Worm (Caenorhabditis elegans) whole organism, early embryonic: ENCODE data around the gene C34C12.2.

Experiments used
- B0310.2 ChIP-seq: sonication (generic microtip); optimal IDR thresholded peaks from 2 replicates; lab custom pipeline; 2016; ENCODE audit warnings: mild to moderate bottlenecking, missing genetic modification characterization, missing compliant biosample characterization
- F13C5.2 ChIP-seq: sonication (generic microtip); optimal IDR thresholded peaks from 2 replicates; lab custom pipeline; 2017; ENCODE audit warnings: mild to moderate bottlenecking, missing genetic modification characterization, inconsistent platforms, missing compliant biosample characterization
- aly-1 ChIP-seq: sonication (generic microtip); optimal IDR thresholded peaks from 2 replicates; lab custom pipeline; 2016; ENCODE audit warnings: missing genetic modification characterization, missing compliant biosample characterization
- ama-1 ChIP-seq: fragments of 150-350 bp; optimal IDR thresholded peaks from 2 replicates; lab custom pipeline; 2014
- ceh-13 ChIP-seq: fragments of 200-800 bp; sonication (Bioruptor generic); optimal IDR thresholded peaks from 2 replicates; lab custom pipeline; 2018; ENCODE audit warnings: mild to moderate bottlenecking, missing genetic modification characterization, missing compliant biosample characterization
- ceh-36 ChIP-seq: sonication (generic microtip); optimal IDR thresholded peaks from 2 replicates; lab custom pipeline; 2016; ENCODE audit warnings: missing genetic modification characterization, inconsistent platforms, missing compliant biosample characterization
- ets-7 ChIP-seq: sonication (generic microtip); optimal IDR thresholded peaks from 2 replicates; lab custom pipeline; 2016; ENCODE audit warnings: missing genotype, missing genetic modification characterization, missing compliant biosample characterization
- flt-1 ChIP-seq: fragments of 200-800 bp; sonication (Bioruptor generic); IDR thresholded peaks from 2 replicates; pipeline ENCODE4 v1.3.6; 2022; ENCODE audit warnings: missing genetic modification characterization, missing compliant biosample characterization
- hmbx-1 ChIP-seq: sonication (generic microtip); optimal IDR thresholded peaks from 2 replicates; lab custom pipeline; 2016; ENCODE audit warnings: mild to moderate bottlenecking, missing genetic modification characterization, missing compliant biosample characterization
- hmg-4 ChIP-seq: fragments of 200-800 bp; sonication (Bioruptor generic); optimal IDR thresholded peaks from 2 replicates; lab custom pipeline; 2018; ENCODE audit warnings: mild to moderate bottlenecking, missing genetic modification characterization, missing compliant biosample characterization
- hnd-1 ChIP-seq: sonication (generic microtip); optimal IDR thresholded peaks from 2 replicates; lab custom pipeline; 2016; ENCODE audit warnings: missing genetic modification characterization, missing compliant biosample characterization
- pes-1 ChIP-seq: fragments of 200-800 bp; sonication (Bioruptor generic); IDR thresholded peaks from 2 replicates; pipeline ENCODE4 v1.3.6; 2022; ENCODE audit warnings: missing genetic modification reagents, missing genetic modification characterization, missing compliant biosample characterization
- scrt-1 ChIP-seq: fragments of 200-800 bp; sonication (Bioruptor generic); IDR thresholded peaks from 2 replicates; pipeline ENCODE4 v1.3.6; 2022; ENCODE audit warnings: missing genetic modification characterization, missing compliant biosample characterization
- sea-1 ChIP-seq: fragments of 200-800 bp; sonication (Bioruptor generic); conservative IDR thresholded peaks from 2 replicates; pipeline ENCODE4 v1.3.6; 2022; ENCODE audit warnings: missing genetic modification characterization, missing compliant biosample characterization
- tbx-11 ChIP-seq: fragments of 200-800 bp; sonication (Bioruptor generic); IDR thresholded peaks from 2 replicates; pipeline ENCODE4 v1.3.6; 2022; ENCODE audit warnings: missing genetic modification characterization, missing compliant biosample characterization
- tbx-37 ChIP-seq: fragments of 200-800 bp; sonication (Bioruptor generic); conservative IDR thresholded peaks from 2 replicates; pipeline ENCODE4 v1.3.6; 2022; ENCODE audit warnings: missing genetic modification reagents, missing genetic modification characterization, missing compliant biosample characterization
- tra-4 ChIP-seq: sonication (generic microtip); optimal IDR thresholded peaks from 2 replicates; lab custom pipeline; 2017; ENCODE audit warnings: missing genetic modification characterization, missing compliant biosample characterization

C34C12.2 gene

ce11 chrIII:3467013-3467412 lies 13.4 kb downstream of the C34C12.2 start:
- TF ChIP-seq ceh-13 (GFP tag; lab: Kevin White, UChicago) = no peak
- no peak for TF ChIP-seq tbx-11 (GFP tag; lab: Robert Waterston, UW)
- TF ChIP-seq flt-1 = no peak
- TF ChIP-seq sea-1 (GFP tag; lab: Robert Waterston, UW) = no peak
- TF ChIP-seq hnd-1 (tag; lab: Kevin White, UChicago) = no peak
- no peak for TF ChIP-seq ets-7
- TF ChIP-seq aly-1 (tag; lab: Kevin White, UChicago) = no peak
- TF ChIP-seq hmbx-1 (tag; lab: Kevin White, UChicago) = no peak
- no peak for TF ChIP-seq F13C5.2 (tag; lab: Kevin White, UChicago)
- TF ChIP-seq scrt-1 (GFP tag; lab: Robert Waterston, UW) = no peak
- no peak for TF ChIP-seq tra-4 (tag; lab: Kevin White, UChicago)
- no peak for TF ChIP-seq hmg-4 (GFP tag; lab: Kevin White, UChicago)
- no peak for TF ChIP-seq pes-1 (GFP tag; lab: Robert Waterston, UW)
- TF ChIP-seq B0310.2 (tag; lab: Kevin White, UChicago) = no peak

- TF ChIP-seq pes-1 (GFP tag; lab: Robert Waterston, UW) = no peak
- TF ChIP-seq tbx-37 (GFP tag; lab: Robert Waterston, UW) = no peak
- no peak for TF ChIP-seq flt-1
- TF ChIP-seq F13C5.2 (tag; lab: Kevin White, UChicago) = no peak
- TF ChIP-seq ceh-36 (tag; lab: Kevin White, UChicago) = no peak
- no peak for TF ChIP-seq scrt-1 (GFP tag; lab: Robert Waterston, UW)
- no peak for TF ChIP-seq tra-4 (tag; lab: Kevin White, UChicago)
- no peak for TF ChIP-seq sea-1 (GFP tag; lab: Robert Waterston, UW)
- TF ChIP-seq hmbx-1 (tag; lab: Kevin White, UChicago) = no peak
- TF ChIP-seq tbx-11 (GFP tag; lab: Robert Waterston, UW) = no peak
- TF ChIP-seq hnd-1 (tag; lab: Kevin White, UChicago) = no peak
- no peak for TF ChIP-seq hmg-4 (GFP tag; lab: Kevin White, UChicago)
Measured at ce11 chrIII:3468384-3468783, 14.8 kb downstream of the C34C12.2 start.

ce11 chrIII:3469646-3470045 lies 16.1 kb downstream of the C34C12.2 start, which contains the start of gene smim-14:
Gene smim-14 (minus strand): TSS chrIII:3469746.
- TF ChIP-seq hnd-1 (tag; lab: Kevin White, UChicago) = no peak
- TF ChIP-seq ama-1 (lab: Kevin White, UChicago) = no peak
- TF ChIP-seq tbx-37 (GFP tag; lab: Robert Waterston, UW) = no peak
- no peak for TF ChIP-seq hmg-4 (GFP tag; lab: Kevin White, UChicago)
- no peak for TF ChIP-seq aly-1 (tag; lab: Kevin White, UChicago)

ce11 chrIII:3470433-3470832 lies 16.8 kb downstream of the C34C12.2 start:
- TF ChIP-seq hmbx-1 (tag; lab: Kevin White, UChicago) (no peak), tbx-11 (GFP tag; lab: Robert Waterston, UW) (no peak), tra-4 (tag; lab: Kevin White, UChicago) (no peak), hmg-4 (GFP tag; lab: Kevin White, UChicago) (no peak), sea-1 (GFP tag; lab: Robert Waterston, UW) (no peak), hnd-1 (tag; lab: Kevin White, UChicago) (no peak), pes-1 (GFP tag; lab: Robert Waterston, UW) (no peak), ets-7 (no peak), B0310.2 (tag; lab: Kevin White, UChicago) (no peak)

ce11 chrIII:3470973-3471372 lies 17.4 kb downstream of the C34C12.2 start:
- TF ChIP-seq pes-1 (GFP tag; lab: Robert Waterston, UW) = no peak

ce11 chrIII:3471403-3472053 lies 17.9 kb downstream of the C34C12.2 start, which contains the start of gene rsu-1:
Gene rsu-1 (plus strand): TSS chrIII:3472003.
- TF ChIP-seq tbx-37 (GFP tag; lab: Robert Waterston, UW) = no peak
- no peak for TF ChIP-seq ceh-13 (GFP tag; lab: Kevin White, UChicago)
- no peak for TF ChIP-seq tbx-11 (GFP tag; lab: Robert Waterston, UW)
- TF ChIP-seq F13C5.2 (tag; lab: Kevin White, UChicago) = peak; percentile 26
- no peak for TF ChIP-seq B0310.2 (tag; lab: Kevin White, UChicago)

- no peak for TF ChIP-seq pes-1 (GFP tag; lab: Robert Waterston, UW)
- TF ChIP-seq aly-1 (tag; lab: Kevin White, UChicago) = no peak
- TF ChIP-seq hmg-4 (GFP tag; lab: Kevin White, UChicago) = no peak
- TF ChIP-seq ets-7 = no peak
- TF ChIP-seq F13C5.2 (tag; lab: Kevin White, UChicago) = no peak
- TF ChIP-seq B0310.2 (tag; lab: Kevin White, UChicago) = no peak
- TF ChIP-seq ama-1 (lab: Kevin White, UChicago) = no peak
- TF ChIP-seq flt-1 = no peak
- TF ChIP-seq hnd-1 (tag; lab: Kevin White, UChicago) = no peak
- TF ChIP-seq sea-1 (GFP tag; lab: Robert Waterston, UW) = no peak
- no peak for TF ChIP-seq ceh-13 (GFP tag; lab: Kevin White, UChicago)
- TF ChIP-seq ceh-36 (tag; lab: Kevin White, UChicago) = no peak
- no peak for TF ChIP-seq tra-4 (tag; lab: Kevin White, UChicago)
- TF ChIP-seq scrt-1 (GFP tag; lab: Robert Waterston, UW) = no peak
- TF ChIP-seq tbx-11 (GFP tag; lab: Robert Waterston, UW) = no peak
Measured at ce11 chrIII:3475014-3475413, 21.4 kb downstream of the C34C12.2 start.
